Fruit fly (Drosophila melanogaster): ENCODE results near the gene CG7148.

CG7148 gene

dm6 chr3L:21879344-21879743 lies 47.3 kb upstream of the CG7148 start (continued):
- TF ChIP-seq Trl (optimal IDR thresholded peaks at IDR 0.05) (peak; percentile 81 to 87), Trl (GFP tag; optimal IDR thresholded peaks at IDR 0.05) (peak; percentile 61), Spps (tag; optimal IDR thresholded peaks at IDR 0.05) (no peak), Med (GFP tag) (peak; percentile 90), wor (GFP tag; IDR thresholded peaks at IDR 0.05) (no peak), ara (GFP tag; IDR thresholded peaks at IDR 0.05) (no peak; the same call in 1 of the 2 replicates), sob (GFP tag; IDR thresholded peaks at IDR 0.05) (peak; percentile 50; the same call in 1 of the 2 replicates), Sin3A (optimal IDR thresholded peaks at IDR 0.05) (no peak), ewg (GFP tag; optimal IDR thresholded peaks at IDR 0.05) (peak; percentile 93), knrl (GFP tag; IDR thresholded peaks at IDR 0.05; ENCODE audit: partially characterized antibody) (peak; percentile 59; the same call in 1 of the 3 replicates), CG42726 (GFP tag; IDR thresholded peaks at IDR 0.05; ENCODE audit: partially characterized antibody) (peak; percentile 72), sr (GFP tag; IDR thresholded peaks at IDR 0.05) (peak; percentile 96), CG7963 (GFP tag; IDR thresholded peaks at IDR 0.05; ENCODE audit: partially characterized antibody) (peak; percentile 56; the same call in 1 of the 3 replicates), E2f2 (GFP tag; IDR thresholded peaks at IDR 0.05) (peak; percentile 48; the same call in 1 of the 2 replicates), CG13296 (GFP tag; optimal IDR thresholded peaks at IDR 0.05) (peak; percentile 6), CG1233 (GFP tag; optimal IDR thresholded peaks at IDR 0.05) (no peak), CG10979 (tag; optimal IDR thresholded peaks at IDR 0.05) (peak; percentile 21), Fer3 (tag; optimal IDR thresholded peaks at IDR 0.05) (no peak), Hey (tag; optimal IDR thresholded peaks at IDR 0.05) (no peak), yki (optimal IDR thresholded peaks at IDR 0.05) (peak; percentile 15), Ptx1 (GFP tag; IDR thresholded peaks at IDR 0.05) (no peak), Camta (GFP tag; optimal IDR thresholded peaks at IDR 0.05) (peak; percentile 2), Six4 (GFP tag; optimal IDR thresholded peaks at IDR 0.05) (no peak), Bgb (GFP tag; IDR thresholded peaks at IDR 0.05; ENCODE audit: partially characterized antibody) (peak; percentile 97), CG17568 (GFP tag; optimal IDR thresholded peaks at IDR 0.05) (no peak), CG10147 (GFP tag; optimal IDR thresholded peaks at IDR 0.05) (peak; percentile 39), disco-r (GFP tag; optimal IDR thresholded peaks at IDR 0.05) (peak; percentile 39), hb (GFP tag; IDR thresholded peaks at IDR 0.05; ENCODE audit: partially characterized antibody) (no peak), Hmx (GFP tag; optimal IDR thresholded peaks at IDR 0.05) (no peak), CG15696 (tag; optimal IDR thresholded peaks at IDR 0.05) (no peak), da (GFP tag; optimal IDR thresholded peaks at IDR 0.05) (no peak), HHEX (GFP tag; optimal IDR thresholded peaks at IDR 0.05) (peak; percentile 10), cwo (GFP tag; optimal IDR thresholded peaks at IDR 0.05) (peak; percentile 2), ATbp (GFP tag; optimal IDR thresholded peaks at IDR 0.05) (no peak), CG11085 (GFP tag; IDR thresholded peaks at IDR 0.05) (no peak), CG4854 (GFP tag; optimal IDR thresholded peaks at IDR 0.05) (no peak), CG2199 (GFP tag; IDR thresholded peaks at IDR 0.05) (peak; percentile 73; the same call in 2 of the 3 replicates), jing (GFP tag; optimal IDR thresholded peaks at IDR 0.05) (no peak), Myb (GFP tag; optimal IDR thresholded peaks at IDR 0.05) (no peak), sisA (GFP tag; IDR thresholded peaks at IDR 0.05) (no peak), D (optimal IDR thresholded peaks at IDR 0.05) (peak; percentile 33), D (GFP tag; optimal IDR thresholded peaks at IDR 0.05) (no peak), CG10321 (GFP tag; IDR thresholded peaks at IDR 0.05) (peak; percentile 96), CG8359 (GFP tag; optimal IDR thresholded peaks at IDR 0.05; ENCODE audit: borderline replicate concordance) (no peak), CG4730 (GFP tag; IDR thresholded peaks at IDR 0.05) (no peak), Ravus (GFP tag; IDR thresholded peaks at IDR 0.05) (no peak), CG1529 (GFP tag; optimal IDR thresholded peaks at IDR 0.05) (no peak), GATAe (GFP tag; conservative IDR thresholded peaks at IDR 0.05) (no peak), CG8944 (GFP tag; optimal IDR thresholded peaks at IDR 0.05) (no peak), slou (GFP tag; optimal IDR thresholded peaks at IDR 0.05) (no peak), lbe (GFP tag; optimal IDR thresholded peaks at IDR 0.05) (peak; percentile 60), CG11696 (GFP tag; IDR thresholded peaks at IDR 0.05) (no peak), hth (optimal IDR thresholded peaks at IDR 0.05) (no peak)
